Fruit fly (Drosophila melanogaster): ENCODE results near the gene CG11668.

DNA sequence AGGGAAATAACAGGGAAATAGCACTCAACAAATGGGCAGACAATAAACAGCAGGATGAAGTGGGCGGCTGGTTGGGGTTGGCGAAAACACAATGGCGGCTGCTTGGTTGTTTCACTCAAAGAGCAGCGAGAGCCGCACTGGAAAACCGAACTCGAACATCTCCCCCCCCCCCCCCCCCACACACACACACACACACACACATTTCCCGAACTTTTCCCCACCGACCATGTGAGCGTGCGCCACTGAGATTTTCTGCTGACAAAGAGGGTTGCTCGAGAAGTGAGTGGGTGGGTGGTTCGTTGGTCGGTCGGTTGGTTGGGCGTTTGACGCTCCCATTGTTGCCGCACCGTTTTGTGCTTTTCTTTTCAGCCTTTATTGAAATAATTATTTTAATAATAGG is 35.0 kb downstream of the CG11668 start:
- TF ChIP-seq CTCF (optimal IDR thresholded peaks at IDR 0.05) (no peak), CG8478 (optimal IDR thresholded peaks at IDR 0.05) (no peak)

Data from S2 (cell line).